Worm (Caenorhabditis elegans) whole organism, late embryonic: ENCODE data around the gene E04F6.6.

Source experiments
- F13H6.1 ChIP-seq: sonication (generic microtip); optimal IDR thresholded peaks from 2 replicates; lab custom pipeline; 2016; ENCODE audit warnings: missing genetic modification characterization, missing compliant biosample characterization
- Y22D7AL.16 ChIP-seq: sonication (generic microtip); optimal IDR thresholded peaks from 2 replicates; lab custom pipeline; 2016; ENCODE audit warnings: missing genetic modification characterization, missing compliant biosample characterization
- ceh-14 ChIP-seq: sonication (generic microtip); optimal IDR thresholded peaks from 2 replicates; lab custom pipeline; 2016; ENCODE audit warnings: missing genotype, missing genetic modification characterization, missing compliant biosample characterization
- ceh-31 ChIP-seq: sonication (generic microtip); optimal IDR thresholded peaks from 2 replicates; lab custom pipeline; 2016; ENCODE audit warnings: missing genetic modification characterization, missing compliant biosample characterization
- elt-2 ChIP-seq: sonication (generic microtip); optimal IDR thresholded peaks from 2 replicates; lab custom pipeline; 2016; ENCODE audit warnings: missing genetic modification reagents, missing genetic modification characterization, missing compliant biosample characterization
- pat-9 ChIP-seq: fragments of 200-800 bp; sonication (Bioruptor generic); optimal IDR thresholded peaks from 2 replicates; lab custom pipeline; 2018; ENCODE audit warnings: mild to moderate bottlenecking, missing genetic modification characterization, moderate library complexity, missing compliant biosample characterization
- pha-4 ChIP-seq: fragments of 150-350 bp; optimal IDR thresholded peaks from 2 replicates; lab custom pipeline; 2018; ENCODE audit warnings: missing biosample characterization, missing genetic modification reagents, missing genetic modification characterization
- ref-2 ChIP-seq: sonication (generic microtip); optimal IDR thresholded peaks from 2 replicates; lab custom pipeline; 2016; ENCODE audit warnings: missing genetic modification characterization, missing compliant biosample characterization
- unc-86 ChIP-seq: sonication (generic microtip); optimal IDR thresholded peaks from 2 replicates; lab custom pipeline; 2016; ENCODE audit warnings: missing genetic modification characterization, missing compliant biosample characterization

- TF ChIP-seq pha-4 (tag; lab: Kevin White, UChicago) (no peak), F13H6.1 (tag; lab: Kevin White, UChicago) (no peak), ceh-14 (no peak), Y22D7AL.16 (tag; lab: Kevin White, UChicago) (no peak), ceh-31 (tag; lab: Kevin White, UChicago) (no peak), ref-2 (tag; lab: Kevin White, UChicago) (no peak), pat-9 (tag; lab: Kevin White, UChicago) (no peak), unc-86 (tag; lab: Kevin White, UChicago) (no peak), elt-2 (tag; lab: Kevin White, UChicago) (no peak)
These were observed 44.7 kb downstream of the E04F6.6 start for ce11 chrII:7154711-7155110.
